Fruit fly (Drosophila melanogaster) Kc167 (cell line): Measurements from ENCODE around the gene htt.

ENCODE experiments used
- Sin3A ChIP-seq: fragments of >200 bp; optimal IDR thresholded peaks from 2 replicates; lab custom pipeline; 2018; ENCODE audit warnings: missing external identifiers
- h ChIP-seq: fragments of >200 bp; optimal IDR thresholded peaks from 3 replicates; lab custom pipeline; 2018; ENCODE audit warnings: missing external identifiers
- insv ChIP-seq: fragments of >200 bp; optimal IDR thresholded peaks from 3 replicates; lab custom pipeline; 2018; ENCODE audit warnings: missing external identifiers

DNA sequence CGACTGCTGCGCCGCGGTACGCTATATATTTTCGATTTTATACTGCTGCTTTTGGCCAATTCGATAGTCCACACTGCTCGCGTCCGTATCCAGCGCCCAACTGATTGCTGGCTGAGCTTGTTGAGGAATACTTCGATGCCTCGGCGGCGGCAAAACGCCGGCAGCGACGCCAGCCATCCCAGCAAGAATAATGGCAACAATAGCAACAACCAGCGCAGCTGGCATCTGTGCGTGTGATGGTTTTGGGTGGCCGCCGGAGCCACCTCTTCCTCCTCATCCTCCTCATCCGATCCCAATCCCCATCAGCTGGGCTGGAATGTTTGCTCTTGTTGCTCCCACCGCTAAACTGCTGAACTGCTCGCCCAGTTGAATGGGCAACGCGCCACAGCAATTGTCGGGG lies 48.6 kb downstream of the htt start, which contains the start of gene AstA-R2:
- TF ChIP-seq insv, result no peak
- no peak for TF ChIP-seq Sin3A (lab: Kevin White, UChicago)
- no peak for TF ChIP-seq h (lab: Kevin White, UChicago)
